Worm (Caenorhabditis elegans): ENCODE data around the gene acc-4.

acc-4 gene

ce11 chrIII:13526191-13526590 is 42.3 kb upstream of the acc-4 start:
- TF ChIP-seq fkh-10 (GFP tag; optimal IDR thresholded peaks at IDR 0.05) (no peak), elt-2 (tag; optimal IDR thresholded peaks at IDR 0.05) (peak; percentile 60), pha-4 (tag; optimal IDR thresholded peaks at IDR 0.05) (peak; percentile 13), lin-15B (tag; optimal IDR thresholded peaks at IDR 0.05) (no peak), nhr-77 (tag; optimal IDR thresholded peaks at IDR 0.05) (no peak), ceh-28 (tag; optimal IDR thresholded peaks at IDR 0.05) (peak; percentile 47), pqm-1 (tag; optimal IDR thresholded peaks at IDR 0.05) (peak; percentile 62), fos-1 (tag; optimal IDR thresholded peaks at IDR 0.05) (peak; percentile 25), nhr-28 (tag; optimal IDR thresholded peaks at IDR 0.05) (no peak)

ce11 chrIII:13525118-13525839 is 41.4 kb upstream of the acc-4 start:
- TF ChIP-seq pha-4 (tag; optimal IDR thresholded peaks at IDR 0.05) (no peak), nhr-237 (tag; optimal IDR thresholded peaks at IDR 0.05) (no peak), ceh-9 (tag; optimal IDR thresholded peaks at IDR 0.05) (no peak), egl-5 (tag; optimal IDR thresholded peaks at IDR 0.05) (no peak), unc-62 (GFP tag; optimal IDR thresholded peaks at IDR 0.05) (no peak), eor-1 (tag; optimal IDR thresholded peaks at IDR 0.05) (no peak), elt-3 (tag; optimal IDR thresholded peaks at IDR 0.05) (no peak), skn-1 (tag; optimal IDR thresholded peaks at IDR 0.05) (no peak), nhr-77 (tag; optimal IDR thresholded peaks at IDR 0.05) (no peak), elt-2 (tag; optimal IDR thresholded peaks at IDR 0.05) (no peak), nhr-76 (tag; optimal IDR thresholded peaks at IDR 0.05) (no peak), lsy-12 (tag; optimal IDR thresholded peaks at IDR 0.05) (no peak), jun-1 (tag; optimal IDR thresholded peaks at IDR 0.05) (no peak), nhr-11 (tag; optimal IDR thresholded peaks at IDR 0.05) (no peak), lin-15B (tag; optimal IDR thresholded peaks at IDR 0.05) (no peak), lin-39 (tag; optimal IDR thresholded peaks at IDR 0.05) (no peak), ztf-4 (tag; optimal IDR thresholded peaks at IDR 0.05) (no peak), pqm-1 (tag; optimal IDR thresholded peaks at IDR 0.05) (no peak), nhr-43 (tag; optimal IDR thresholded peaks at IDR 0.05; ENCODE audit: poor library complexity, severe bottlenecking) (no peak)

DNA sequence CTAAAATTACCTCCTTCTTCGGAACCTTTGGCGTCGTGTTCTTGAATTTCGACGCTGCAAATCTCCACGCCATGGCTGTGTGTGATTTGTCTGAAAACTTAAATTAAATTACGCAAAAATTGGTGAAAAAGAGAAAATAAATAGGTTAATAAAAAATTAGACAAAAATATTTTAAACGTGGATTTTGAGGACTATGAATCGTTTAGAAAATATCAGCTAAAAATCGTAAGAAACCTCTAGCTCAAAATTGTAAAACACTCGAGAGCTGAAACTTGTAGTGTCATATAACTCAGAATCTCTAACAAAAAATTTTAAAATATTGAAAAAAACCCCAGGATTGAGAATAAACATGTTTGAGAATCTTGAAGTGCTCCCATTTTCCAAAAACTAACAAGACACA is 40.1 kb upstream of the acc-4 start, which contains the start of gene pod-1:
TSS of gene pod-1 (minus strand) at position 101 of the 400 bp plus-strand sequence.
- TF ChIP-seq aly-2 (tag; optimal IDR thresholded peaks at IDR 0.05) = no peak
- no peak for TF ChIP-seq ceh-9 (tag; optimal IDR thresholded peaks at IDR 0.05)
- no peak for TF ChIP-seq hmg-11 (tag; optimal IDR thresholded peaks at IDR 0.05)
- no peak for TF ChIP-seq fkh-10 (GFP tag; optimal IDR thresholded peaks at IDR 0.05)
- TF ChIP-seq daf-12 (tag; optimal IDR thresholded peaks at IDR 0.05) = no peak
- no peak for TF ChIP-seq lin-39 (tag; optimal IDR thresholded peaks at IDR 0.05)
- TF ChIP-seq jun-1 (tag; optimal IDR thresholded peaks at IDR 0.05) = no peak
- TF ChIP-seq fos-1 (tag; optimal IDR thresholded peaks at IDR 0.05) = no peak
- no peak for TF ChIP-seq eor-1 (tag; optimal IDR thresholded peaks at IDR 0.05)
- TF ChIP-seq ama-1 (optimal IDR thresholded peaks at IDR 0.05) = no peak
- no peak for TF ChIP-seq nhr-25 (tag; optimal IDR thresholded peaks at IDR 0.05)
- TF ChIP-seq mdl-1 (tag; optimal IDR thresholded peaks at IDR 0.05) = no peak
- no peak for TF ChIP-seq nhr-11 (tag; optimal IDR thresholded peaks at IDR 0.05)
- TF ChIP-seq lin-15B (tag; optimal IDR thresholded peaks at IDR 0.05) = no peak
- TF ChIP-seq nhr-23 (tag; optimal IDR thresholded peaks at IDR 0.05) = no peak
- no peak for TF ChIP-seq fkh-2 (tag; optimal IDR thresholded peaks at IDR 0.05)
- TF ChIP-seq nhr-28 (tag; optimal IDR thresholded peaks at IDR 0.05) = no peak

DNA sequence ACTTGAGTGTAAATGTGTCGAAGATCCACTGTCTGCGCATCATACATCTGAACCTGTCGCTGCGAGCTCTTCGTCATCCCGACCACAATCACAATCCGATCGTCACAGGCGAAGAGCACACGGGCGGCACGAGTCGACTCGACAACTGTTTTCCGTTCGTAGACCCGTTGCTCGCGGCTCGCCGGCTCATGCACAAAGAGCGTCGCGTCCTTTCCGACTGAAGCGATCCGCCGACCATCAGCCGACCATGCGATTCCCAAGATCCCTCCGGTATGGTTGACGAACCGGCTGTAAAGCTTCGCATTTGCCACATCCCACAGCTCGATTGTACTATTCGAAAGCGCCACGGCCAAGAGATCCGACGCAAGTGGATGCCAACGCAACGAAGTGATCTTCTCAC is 34.5 kb upstream of the acc-4 start:
- no peak for TF ChIP-seq ama-1 (optimal IDR thresholded peaks at IDR 0.05)
- TF ChIP-seq lsy-12 (tag; optimal IDR thresholded peaks at IDR 0.05) = no peak
- no peak for TF ChIP-seq R02D3.7 (tag; optimal IDR thresholded peaks at IDR 0.05)
- no peak for TF ChIP-seq nhr-25 (tag; optimal IDR thresholded peaks at IDR 0.05)
- no peak for TF ChIP-seq skn-1 (tag; optimal IDR thresholded peaks at IDR 0.05)
- no peak for TF ChIP-seq ceh-9 (tag; optimal IDR thresholded peaks at IDR 0.05)
- TF ChIP-seq nhr-28 (tag; optimal IDR thresholded peaks at IDR 0.05) = no peak
- TF ChIP-seq jun-1 (tag; optimal IDR thresholded peaks at IDR 0.05) = no peak
- TF ChIP-seq ceh-82 (tag; optimal IDR thresholded peaks at IDR 0.05) = no peak

DNA sequence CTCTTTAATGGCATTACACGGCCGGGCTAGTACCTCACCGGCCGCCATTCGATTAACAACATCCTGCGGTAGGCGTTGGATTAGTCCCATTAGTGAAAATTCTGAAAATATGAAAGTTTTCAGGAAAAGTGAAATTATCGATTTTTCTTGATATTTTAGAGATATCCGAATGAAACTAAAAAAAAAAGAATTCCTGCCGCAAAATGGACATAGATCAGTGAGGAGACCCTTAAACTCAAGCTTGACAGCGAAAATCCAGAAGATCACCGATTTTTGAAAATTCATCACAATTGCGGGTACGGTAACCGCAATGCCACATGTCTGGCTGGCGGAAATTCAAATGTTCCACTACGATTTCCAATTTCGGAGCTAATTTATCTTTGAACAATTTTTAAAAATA is 30.5 kb upstream of the acc-4 start, which contains the start of gene mlh-1:
TSS of gene mlh-1 (minus strand) at position 101 of the 400 bp plus-strand sequence.
- no peak for TF ChIP-seq pha-4 (tag; optimal IDR thresholded peaks at IDR 0.05)
- no peak for TF ChIP-seq hmg-11 (tag; optimal IDR thresholded peaks at IDR 0.05)
- TF ChIP-seq ceh-28 (tag; optimal IDR thresholded peaks at IDR 0.05) = peak; percentile 15
- no peak for TF ChIP-seq nhr-77 (tag; optimal IDR thresholded peaks at IDR 0.05)
- no peak for TF ChIP-seq nhr-67 (tag; optimal IDR thresholded peaks at IDR 0.05)
- no peak for TF ChIP-seq nhr-12 (tag; optimal IDR thresholded peaks at IDR 0.05)
- no peak for TF ChIP-seq nhr-25 (tag; optimal IDR thresholded peaks at IDR 0.05)
- TF ChIP-seq zag-1 (tag; optimal IDR thresholded peaks at IDR 0.05) = no peak

Data from whole organism, L3 larva.